Worm (Caenorhabditis elegans): ENCODE results near the gene T25B9.2.

DNA sequence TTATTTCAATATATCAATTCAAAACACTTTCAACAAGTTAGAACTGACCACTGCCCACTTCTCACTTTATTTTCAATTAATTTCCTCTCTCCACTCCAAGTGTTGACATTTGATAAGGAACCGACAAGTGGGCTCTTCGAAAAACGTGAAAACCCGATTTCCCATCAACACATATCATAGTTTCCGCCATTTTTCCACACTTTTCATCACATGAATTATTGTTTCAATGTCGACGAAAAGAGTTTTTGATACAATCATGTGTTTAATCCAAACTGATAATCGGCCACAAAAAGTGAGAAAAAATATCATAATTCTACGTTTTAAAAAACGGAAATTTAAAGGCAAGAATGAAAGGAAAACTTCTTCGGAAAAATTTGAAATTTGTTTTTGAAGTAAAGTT, 44.0 kb upstream of the T25B9.2 start:
- TF ChIP-seq ama-1 (optimal IDR thresholded peaks at IDR 0.05) (no peak), F13C5.2 (tag; optimal IDR thresholded peaks at IDR 0.05) (no peak), sea-1 (GFP tag; conservative IDR thresholded peaks at IDR 0.05) (no peak), hnd-1 (tag; optimal IDR thresholded peaks at IDR 0.05) (no peak), flt-1 (GFP tag; IDR thresholded peaks at IDR 0.05) (no peak), B0310.2 (tag; optimal IDR thresholded peaks at IDR 0.05) (no peak), ceh-36 (tag; optimal IDR thresholded peaks at IDR 0.05) (no peak), aly-1 (tag; optimal IDR thresholded peaks at IDR 0.05) (no peak), scrt-1 (GFP tag; IDR thresholded peaks at IDR 0.05) (no peak), ceh-13 (GFP tag; optimal IDR thresholded peaks at IDR 0.05) (no peak)

Data from whole organism, early embryonic.